Fruit fly (Drosophila melanogaster): ENCODE results near the gene CG32269.

- TF ChIP-seq slbo (GFP tag; IDR thresholded peaks at IDR 0.05): no peak
- TF ChIP-seq CG17359 (tag; optimal IDR thresholded peaks at IDR 0.05): no peak
- TF ChIP-seq pros (GFP tag; optimal IDR thresholded peaks at IDR 0.05): no peak
- no peak for TF ChIP-seq Deaf1 (tag; optimal IDR thresholded peaks at IDR 0.05)
Observed at dm6 chr3L:3250922-3251658, 42.3 kb upstream of the CG32269 start.
